Worm (Caenorhabditis elegans) whole organism, L1 larva: ENCODE measurements around the gene Y22D7AR.14.

Experiments
- elt-3 ChIP-seq, 6 experiments: fragments of 150-350 bp in 1 of 6; sonication (generic microtip); optimal IDR thresholded peaks; 2 replicates each; lab custom pipeline; 2017 to 2018; ENCODE audit warnings: missing biosample characterization in 6 of 6, missing genetic modification characterization in 6 of 6, inconsistent platforms in 1 of 6
- hlh-17 ChIP-seq: fragments of 200-800 bp; sonication (Bioruptor generic); optimal IDR thresholded peaks from 2 replicates; lab custom pipeline; 2018; ENCODE audit warnings: missing genetic modification characterization, mild to moderate bottlenecking, missing compliant biosample characterization, moderate library complexity, borderline replicate concordance
- lin-15B ChIP-seq: fragments of 150-350 bp; sonication (generic microtip); optimal IDR thresholded peaks from 3 replicates; lab custom pipeline; 2014; ENCODE audit warnings: missing biosample characterization, missing genetic modification characterization
- mdl-1 ChIP-seq, 2 experiments: fragments of 150-350 bp; optimal IDR thresholded peaks; 2 replicates each; lab custom pipeline; 2014 to 2017; ENCODE audit warnings: missing biosample characterization in 2 of 2, missing genetic modification characterization in 2 of 2, inconsistent platforms in 1 of 2
- nhr-76 ChIP-seq: sonication (generic microtip); optimal IDR thresholded peaks from 2 replicates; lab custom pipeline; 2017; ENCODE audit warnings: missing biosample characterization, missing genetic modification characterization
- nhr-77 ChIP-seq: fragments of 150-350 bp; optimal IDR thresholded peaks from 2 replicates; lab custom pipeline; 2014; ENCODE audit warnings: missing biosample characterization, missing genetic modification characterization
- pqm-1 ChIP-seq: sonication (generic microtip); optimal IDR thresholded peaks from 3 replicates; lab custom pipeline; 2017; ENCODE audit warnings: missing biosample characterization, missing genetic modification characterization
- snpc-4 ChIP-seq: fragments of 150-350 bp; optimal IDR thresholded peaks from 2 replicates; lab custom pipeline; 2014; ENCODE audit warnings: missing biosample characterization, missing genetic modification characterization

DNA sequence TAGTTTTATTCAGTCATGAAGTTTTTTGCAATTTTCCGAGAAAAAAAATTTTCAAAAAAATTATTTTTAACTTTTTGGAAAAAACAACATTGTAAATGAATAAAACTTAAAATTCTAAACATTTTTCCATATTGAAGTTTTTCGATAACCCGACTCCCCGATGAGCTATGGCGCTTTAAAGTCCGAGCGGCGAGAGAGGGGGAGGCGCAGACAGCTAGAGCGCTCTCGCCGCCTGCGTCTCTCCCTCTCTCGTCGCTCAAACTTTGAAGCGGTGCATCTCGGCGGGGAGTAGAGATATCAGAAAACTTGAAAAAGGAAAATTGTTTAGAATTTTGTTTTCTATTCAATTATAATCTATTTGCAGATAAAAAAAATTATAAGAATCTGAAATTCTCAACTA lies 51.5 kb downstream of the Y22D7AR.14 start:
- TF ChIP-seq hlh-17 (GFP tag; lab: Kevin White, UChicago) (no peak), pqm-1 (tag; lab: Kevin White, UChicago) (no peak), nhr-77 (tag; lab: Kevin White, UChicago) (no peak), nhr-76 (tag; lab: Kevin White, UChicago) (no peak), snpc-4 (tag; lab: Kevin White, UChicago) (no peak), elt-3 (tag; optimal IDR thresholded peaks at IDR 0.05; lab: Kevin White, UChicago) (no peak), lin-15B (tag; lab: Kevin White, UChicago) (no peak), mdl-1 (tag; optimal IDR thresholded peaks at IDR 0.05; lab: Kevin White, UChicago) (no peak)
